Worm (Caenorhabditis elegans): ENCODE results near the gene F49E12.7.

DNA sequence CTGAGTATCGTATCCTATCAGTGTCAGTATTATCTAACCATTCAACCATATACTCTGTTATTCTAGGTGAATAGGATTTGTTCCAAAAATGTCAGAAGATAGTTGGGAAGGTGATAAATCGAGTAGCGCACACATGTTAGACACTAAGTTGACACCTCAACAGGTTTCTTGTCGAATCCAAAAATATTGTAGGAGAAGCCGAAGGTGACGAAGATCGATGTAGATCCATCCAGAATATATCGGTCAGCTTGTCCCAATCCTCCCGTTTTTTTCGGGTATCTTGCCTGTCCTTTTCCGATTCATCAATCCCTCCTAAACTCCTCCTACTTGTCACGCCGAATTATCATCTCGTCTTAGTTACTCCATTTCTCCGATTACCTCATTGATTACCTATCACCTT is 50.3 kb downstream of the F49E12.7 start:
- no peak for TF ChIP-seq hmg-4 (GFP tag; optimal IDR thresholded peaks at IDR 0.05)
- TF ChIP-seq pes-1 (GFP tag; IDR thresholded peaks at IDR 0.05), result no peak
- no peak for TF ChIP-seq ama-1 (optimal IDR thresholded peaks at IDR 0.05)
- TF ChIP-seq flt-1 (GFP tag; IDR thresholded peaks at IDR 0.05), result no peak

Measured in whole organism, early embryonic.